Worm (Caenorhabditis elegans) whole organism, L2 larva: ENCODE results near the gene cyn-3.

ENCODE experiments used
- C34F6.9 ChIP-seq: fragments of 150-350 bp; optimal IDR thresholded peaks from 2 replicates; lab custom pipeline; 2014; ENCODE audit warnings: missing biosample characterization, missing genetic modification characterization
- ZK546.5 ChIP-seq: sonication (generic microtip); optimal IDR thresholded peaks from 2 replicates; lab custom pipeline; 2017; ENCODE audit warnings: missing biosample characterization, missing genetic modification characterization
- aly-2 ChIP-seq: fragments of 150-350 bp; optimal IDR thresholded peaks from 2 replicates; lab custom pipeline; 2014; ENCODE audit warnings: missing biosample characterization, missing genetic modification characterization
- blmp-1 ChIP-seq: sonication (generic microtip); optimal IDR thresholded peaks from 2 replicates; lab custom pipeline; 2017; ENCODE audit warnings: missing genetic modification characterization, mild to moderate bottlenecking, missing compliant biosample characterization, antibody characterized with exemption, moderate library complexity; ENCODE audit not compliant: insufficient read depth
- ceh-82 ChIP-seq: fragments of 150-350 bp; optimal IDR thresholded peaks from 2 replicates; lab custom pipeline; 2014; ENCODE audit warnings: missing biosample characterization, missing genetic modification characterization
- dmd-4 ChIP-seq: sonication (generic microtip); optimal IDR thresholded peaks from 2 replicates; lab custom pipeline; 2017; ENCODE audit warnings: missing biosample characterization, missing genetic modification characterization
- elt-3 ChIP-seq: sonication (generic microtip); optimal IDR thresholded peaks from 2 replicates; lab custom pipeline; 2017; ENCODE audit warnings: missing biosample characterization, missing genetic modification characterization
- fos-1 ChIP-seq: fragments of 150-350 bp; optimal IDR thresholded peaks from 2 replicates; lab custom pipeline; 2014; ENCODE audit warnings: missing biosample characterization, missing genetic modification characterization
- lin-39 ChIP-seq: fragments of 150-350 bp; optimal IDR thresholded peaks from 2 replicates; lab custom pipeline; 2014; ENCODE audit warnings: missing biosample characterization, missing genetic modification reagents, missing genetic modification characterization
- mab-5 ChIP-seq: fragments of 150-350 bp; optimal IDR thresholded peaks from 2 replicates; lab custom pipeline; 2014; ENCODE audit warnings: missing biosample characterization, missing genetic modification characterization
- nhr-11 ChIP-seq: fragments of 150-350 bp; optimal IDR thresholded peaks from 2 replicates; lab custom pipeline; 2014; ENCODE audit warnings: missing biosample characterization, missing genetic modification characterization
- nhr-12 ChIP-seq: fragments of 150-350 bp; optimal IDR thresholded peaks from 2 replicates; lab custom pipeline; 2014; ENCODE audit warnings: missing biosample characterization, missing genetic modification characterization
- peb-1 ChIP-seq: fragments of 150-350 bp; optimal IDR thresholded peaks from 2 replicates; lab custom pipeline; 2014; ENCODE audit warnings: missing biosample characterization, missing genetic modification characterization
- sma-3 ChIP-seq: sonication (generic microtip); optimal IDR thresholded peaks from 2 replicates; lab custom pipeline; 2016; ENCODE audit warnings: missing genetic modification reagents, missing genetic modification characterization, missing compliant biosample characterization

ce11 chrV:15193909-15194308, 4.2 kb downstream of the cyn-3 start, which contains the start of gene Y75B12B.13:
- no peak for TF ChIP-seq ceh-82
- no peak for TF ChIP-seq dmd-4
- TF ChIP-seq ZK546.5 (tag; lab: Kevin White, UChicago) = no peak
- no peak for TF ChIP-seq elt-3
- TF ChIP-seq nhr-12 = no peak
- no peak for TF ChIP-seq nhr-11 (tag; lab: Kevin White, UChicago)
- no peak for TF ChIP-seq mab-5 (tag; lab: Kevin White, UChicago)
- no peak for TF ChIP-seq fos-1 (tag; lab: Kevin White, UChicago)
- TF ChIP-seq lin-39 (tag; lab: Kevin White, UChicago) = no peak
- TF ChIP-seq C34F6.9 (tag; lab: Kevin White, UChicago) = no peak
- no peak for TF ChIP-seq sma-3 (GFP tag; lab: Kevin White, UChicago)
- TF ChIP-seq blmp-1 = no peak
- TF ChIP-seq peb-1 (tag; lab: Kevin White, UChicago) = no peak
- TF ChIP-seq aly-2 (tag; lab: Kevin White, UChicago) = no peak
